Fruit fly (Drosophila melanogaster): ENCODE results near the gene CG31787.

DNA sequence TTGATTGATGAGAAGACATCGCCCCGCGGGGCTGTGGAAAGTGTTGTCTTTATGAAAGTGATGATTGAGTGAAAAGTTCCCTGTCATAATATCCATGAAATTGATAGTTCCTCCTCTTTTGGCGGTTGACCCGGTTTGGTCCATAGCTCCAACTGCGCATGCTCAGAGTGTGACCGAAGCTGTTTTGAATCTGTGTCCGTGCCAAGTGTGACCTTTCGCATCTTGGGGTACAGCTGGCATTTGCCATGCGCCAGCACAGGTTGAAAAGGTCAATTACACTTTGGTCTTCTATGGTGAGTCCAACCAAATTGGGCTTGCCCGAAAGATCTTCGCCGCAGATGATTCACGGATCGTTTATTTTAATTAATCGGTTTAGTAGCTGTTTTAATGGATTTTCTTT lies 35.4 kb upstream of the CG31787 start:
- TF ChIP-seq N (GFP tag; optimal IDR thresholded peaks at IDR 0.05) (no peak), Mio (GFP tag; optimal IDR thresholded peaks at IDR 0.05) (no peak), tai (GFP tag; optimal IDR thresholded peaks at IDR 0.05) (no peak), OdsH (GFP tag; optimal IDR thresholded peaks at IDR 0.05) (no peak), pan (optimal IDR thresholded peaks at IDR 0.05) (no peak), foxo (GFP tag; optimal IDR thresholded peaks at IDR 0.05) (no peak), Myc (optimal IDR thresholded peaks at IDR 0.05) (no peak), h (GFP tag; optimal IDR thresholded peaks at IDR 0.05) (no peak), fru (GFP tag; optimal IDR thresholded peaks at IDR 0.05) (no peak), Vsx2 (GFP tag; optimal IDR thresholded peaks at IDR 0.05; ENCODE audit: partially characterized antibody) (no peak), lola (GFP tag; optimal IDR thresholded peaks at IDR 0.05) (no peak)

Measured in whole organism, wandering third instar larva.